Worm (Caenorhabditis elegans): ENCODE measurements around the gene egl-47.

ce11 chrV:9885918-9886488 lies 13.4 kb upstream of the egl-47 start, which contains the start of gene clp-9:
- TF ChIP-seq lir-3 (tag; optimal IDR thresholded peaks at IDR 0.05) (no peak), daf-16 (GFP tag; optimal IDR thresholded peaks at IDR 0.05) (no peak), daf-16 (tag; optimal IDR thresholded peaks at IDR 0.05) (no peak), lin-15B (tag; optimal IDR thresholded peaks at IDR 0.05) (no peak), lin-39 (tag; optimal IDR thresholded peaks at IDR 0.05) (no peak), ceh-82 (tag; optimal IDR thresholded peaks at IDR 0.05) (no peak), ztf-7 (tag; optimal IDR thresholded peaks at IDR 0.05) (no peak), lin-1 (GFP tag; IDR thresholded peaks at IDR 0.05) (no peak), nhr-77 (tag; optimal IDR thresholded peaks at IDR 0.05) (no peak)

Measured in whole organism, L4 larva.